Worm (Caenorhabditis elegans) whole organism, L3 larva: Measurements from ENCODE around the gene ife-1.

Experiments
- ama-1 ChIP-seq: fragments of 150-350 bp; optimal IDR thresholded peaks from 2 replicates; lab custom pipeline; 2018
- lin-39 ChIP-seq: fragments of 150-350 bp; optimal IDR thresholded peaks from 2 replicates; lab custom pipeline; 2018; ENCODE audit warnings: missing biosample characterization, missing genetic modification reagents, missing genetic modification characterization
- nhr-67 ChIP-seq: fragments of 150-350 bp; optimal IDR thresholded peaks from 2 replicates; lab custom pipeline; 2014; ENCODE audit warnings: missing biosample characterization, missing genetic modification characterization
- ztf-11 ChIP-seq: fragments of 150-350 bp; optimal IDR thresholded peaks from 2 replicates; lab custom pipeline; 2014; ENCODE audit warnings: missing biosample characterization, missing genetic modification characterization

- TF ChIP-seq ama-1 (lab: Kevin White, UChicago) (no peak), lin-39 (tag; lab: Kevin White, UChicago) (no peak), nhr-67 (tag; lab: Kevin White, UChicago) (no peak), ztf-11 (tag; lab: Kevin White, UChicago) (no peak)
Measured at ce11 chrIII:13342079-13342734, 1.0 kb upstream of the ife-1 start, which contains the start of gene dro-1.
